Fruit fly (Drosophila melanogaster) whole organism, embryonic: ENCODE results near the gene Ephrin.
A peak's percentile ranks its signal among the peaks of the same experiment; 100 is the strongest.

Source experiments
- Ada2b ChIP-seq: fragments of 200-800 bp; sonication (Bioruptor generic); IDR thresholded peaks from 2 replicates; pipeline ENCODE4 v1.3.6; 2022; ENCODE audit warnings: missing biosample characterization, missing genetic modification characterization
- CG10321 ChIP-seq: fragments of 200-800 bp; sonication (Bioruptor generic); IDR thresholded peaks from 2 replicates; pipeline ENCODE4 v1.3.6; 2022; ENCODE audit warnings: missing biosample characterization, missing genetic modification characterization
- CG10979 ChIP-seq: fragments of 200-800 bp; sonication (Bioruptor generic); optimal IDR thresholded peaks from 2 replicates; lab custom pipeline; 2018; ENCODE audit warnings: missing biosample characterization, mild to moderate bottlenecking, missing genetic modification characterization, moderate library complexity
- CG13894 ChIP-seq: fragments of 200-800 bp; sonication (Bioruptor generic); optimal IDR thresholded peaks from 3 replicates; lab custom pipeline; 2018; ENCODE audit warnings: missing biosample characterization, mild to moderate bottlenecking, missing genetic modification characterization, moderate library complexity
- CG15011 ChIP-seq: fragments of 200-800 bp; sonication (Bioruptor generic); optimal IDR thresholded peaks from 3 replicates; lab custom pipeline; 2018; ENCODE audit warnings: missing biosample characterization, mild to moderate bottlenecking, missing genetic modification characterization
- CG2199 ChIP-seq: fragments of 200-800 bp; sonication (Bioruptor generic); IDR thresholded peaks from 3 replicates; pipeline ENCODE4 v1.3.6; 2022; ENCODE audit warnings: missing biosample characterization, missing genetic modification characterization
- CG33557 ChIP-seq: fragments of 200-800 bp; sonication (Bioruptor generic); optimal IDR thresholded peaks from 2 replicates; lab custom pipeline; 2019; ENCODE audit warnings: missing biosample characterization, mild to moderate bottlenecking, missing genetic modification characterization, moderate library complexity
- CG5953 ChIP-seq: fragments of 200-800 bp; sonication (Bioruptor generic); IDR thresholded peaks from 2 replicates; pipeline ENCODE4 v1.3.6; 2022; ENCODE audit warnings: missing biosample characterization, missing genetic modification characterization
- CG9437 ChIP-seq: fragments of 200-800 bp; sonication (Bioruptor generic); optimal IDR thresholded peaks from 2 replicates; lab custom pipeline; 2018; ENCODE audit warnings: missing biosample characterization, mild to moderate bottlenecking, missing genetic modification characterization
- Dp ChIP-seq: fragments of 200-800 bp; sonication (Bioruptor generic); optimal IDR thresholded peaks from 2 replicates; lab custom pipeline; 2018; ENCODE audit warnings: missing biosample characterization, mild to moderate bottlenecking, missing genetic modification characterization, moderate library complexity
- Gug ChIP-seq: fragments of 200-800 bp; sonication (Bioruptor generic); IDR thresholded peaks from 4 replicates; pipeline ENCODE4 v1.3.6; 2022; ENCODE audit warnings: missing biosample characterization, missing genetic modification characterization
- HLH54F ChIP-seq: fragments of 200-800 bp; sonication (Bioruptor generic); optimal IDR thresholded peaks from 3 replicates; lab custom pipeline; 2016; ENCODE audit warnings: missing biosample characterization, missing genetic modification characterization
- Lpt ChIP-seq: fragments of >200 bp; optimal IDR thresholded peaks from 2 replicates; lab custom pipeline; 2018; ENCODE audit warnings: missing biosample characterization, missing genetic modification characterization
- Pdp1 ChIP-seq, 2 experiments: fragments of 200-800 bp; sonication (Bioruptor generic); optimal IDR thresholded peaks; 3 replicates each; lab custom pipeline; 2016; ENCODE audit warnings: missing biosample characterization in 2 of 2, missing genetic modification characterization in 2 of 2, mild to moderate bottlenecking in 1 of 2, moderate library complexity in 1 of 2
- Stat92E ChIP-seq, 3 experiments: fragments of >200 bp in 2 of 3; fragments of 200-800 bp in 1 of 3; sonication (Bioruptor generic) in 1 of 3; optimal IDR thresholded peaks; 2 replicates each; lab custom pipeline; 2017 to 2019; ENCODE audit warnings: missing biosample characterization in 3 of 3, missing genetic modification characterization in 3 of 3, mild to moderate bottlenecking in 1 of 3, moderate library complexity in 1 of 3
- cad ChIP-seq: fragments of >200 bp; optimal IDR thresholded peaks from 2 replicates; lab custom pipeline; 2017; ENCODE audit warnings: missing biosample characterization, missing genetic modification characterization
- corto ChIP-seq: fragments of 200-800 bp; sonication (Bioruptor generic); optimal IDR thresholded peaks from 2 replicates; lab custom pipeline; 2016; ENCODE audit warnings: missing biosample characterization, mild to moderate bottlenecking, missing genetic modification characterization, moderate library complexity
- dmrt11E ChIP-seq: fragments of 200-800 bp; sonication (Bioruptor generic); optimal IDR thresholded peaks from 3 replicates; lab custom pipeline; 2018; ENCODE audit warnings: missing biosample characterization, mild to moderate bottlenecking, missing genetic modification characterization, moderate library complexity
- dpn ChIP-seq, 2 experiments: fragments of 200-800 bp; sonication (Bioruptor generic); optimal IDR thresholded peaks; 3 replicates each; lab custom pipeline; 2016; ENCODE audit warnings: missing biosample characterization in 2 of 2, missing genetic modification characterization in 2 of 2
- esg ChIP-seq: fragments of 200-800 bp; sonication (Bioruptor generic); conservative IDR thresholded peaks from 2 replicates; pipeline ENCODE4 v1.3.6; 2022; ENCODE audit warnings: missing biosample characterization, missing genetic modification characterization
- ham ChIP-seq: fragments of 200-800 bp; sonication (Bioruptor generic); IDR thresholded peaks from 2 replicates; pipeline ENCODE4 v1.3.6; 2022; ENCODE audit warnings: missing biosample characterization, missing genetic modification characterization
- pfk ChIP-seq: fragments of 200-800 bp; sonication (Bioruptor generic); optimal IDR thresholded peaks from 2 replicates; lab custom pipeline; 2018; ENCODE audit warnings: missing biosample characterization, mild to moderate bottlenecking, missing genetic modification characterization, moderate library complexity
- sens ChIP-seq: fragments of 200-800 bp; sonication (Bioruptor generic); peaks from one replicate; lab custom pipeline; 2016; ENCODE audit warnings: missing biosample characterization, missing genetic modification characterization
- zen ChIP-seq: fragments of 200-800 bp; sonication (Bioruptor generic); optimal IDR thresholded peaks from 3 replicates; lab custom pipeline; 2018; ENCODE audit warnings: missing biosample characterization, mild to moderate bottlenecking, missing genetic modification characterization, moderate library complexity

The Ephrin gene

dm6 chr4:625898-626644 lies 54.5 kb downstream of the Ephrin start, which contains the start of gene mav (continued):
- TF ChIP-seq HLH54F (GFP tag; lab: Kevin White, UChicago) = no peak
- no peak for TF ChIP-seq Ada2b (GFP tag; lab: Robert Waterston, UW)
- TF ChIP-seq CG5953 (GFP tag; lab: Robert Waterston, UW) = no peak
- TF ChIP-seq zen (tag; lab: Kevin White, UChicago) = peak; percentile 46
- TF ChIP-seq Pdp1 (GFP tag; optimal IDR thresholded peaks at IDR 0.05; lab: Kevin White, UChicago) = peak in 1 of 2 experiments; percentile 90
- peak; percentile 41 for TF ChIP-seq CG33557 (GFP tag; lab: Kevin White, UChicago)
- TF ChIP-seq CG13894 (tag; lab: Kevin White, UChicago) = peak; percentile 49
- TF ChIP-seq CG10979 (tag; lab: Kevin White, UChicago) = no peak
- no peak for TF ChIP-seq ham (GFP tag; lab: Robert Waterston, UW)
- TF ChIP-seq CG10321 (GFP tag; lab: Robert Waterston, UW) = peak; percentile 49; the same call in 1 of the 2 replicates
- peak; percentile 72 for TF ChIP-seq sens (GFP tag; lab: Kevin White, UChicago)
- no peak for TF ChIP-seq cad (GFP tag; lab: Kevin White, UChicago)
- TF ChIP-seq pfk = peak; percentile 9
- no peak for TF ChIP-seq esg (GFP tag; lab: Robert Waterston, UW)
- TF ChIP-seq Lpt (GFP tag; lab: Kevin White, UChicago) = no peak
- TF ChIP-seq Dp (GFP tag; lab: Kevin White, UChicago) = no peak
- TF ChIP-seq corto (GFP tag; lab: Kevin White, UChicago) = peak; percentile 14
- no peak for TF ChIP-seq CG9437 (GFP tag; lab: Kevin White, UChicago)
- TF ChIP-seq CG15011 (GFP tag; lab: Kevin White, UChicago) = no peak
- no peak for TF ChIP-seq dpn (GFP tag; optimal IDR thresholded peaks at IDR 0.05; lab: Kevin White, UChicago)
- no peak for TF ChIP-seq dmrt11E (tag; lab: Kevin White, UChicago)
- TF ChIP-seq Stat92E (GFP tag; optimal IDR thresholded peaks at IDR 0.05; lab: Kevin White, UChicago) = peak in 1 of 3 experiments; percentile 38
- TF ChIP-seq, all 482 proteins: peak for 31

DNA sequence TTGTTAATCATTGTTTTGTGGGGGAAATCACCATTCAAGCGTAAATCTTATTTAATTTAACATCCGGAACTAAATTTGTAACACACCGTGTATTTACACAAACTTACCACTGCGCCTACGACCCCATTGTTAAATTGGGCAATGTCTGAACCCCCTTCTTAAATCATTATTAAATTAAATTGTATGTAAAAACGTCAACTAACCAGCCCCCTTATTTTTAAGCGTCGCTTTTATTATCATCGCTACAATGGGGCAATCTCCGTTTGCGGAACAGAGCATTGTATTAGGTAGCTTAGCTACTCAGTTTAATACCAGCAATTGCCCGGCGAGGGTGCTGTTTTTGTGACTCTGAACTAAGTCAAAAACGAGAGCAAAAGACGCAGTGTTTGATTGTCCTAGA lies 57.8 kb downstream of the Ephrin start, which contains the start of gene Gat:
Gene Gat, plus strand, starts transcription at position 301 of the 400 bp plus-strand sequence.
- TF ChIP-seq Gug (GFP tag; lab: Robert Waterston, UW) (no peak), CG2199 (0 out of 3 replicates have a peak, but pooled peaks have one; percentile 34)
